Worm (Caenorhabditis elegans) whole organism, dauer: Measurements from ENCODE around the gene F16G10.13.

Source experiments
- unc-62 ChIP-seq: sonication (generic microtip); optimal IDR thresholded peaks from 2 replicates; lab custom pipeline; 2017; ENCODE audit warnings: missing biosample characterization, missing genetic modification reagents, missing genetic modification characterization

Gene F16G10.13

ce11 chrII:2412649-2413048 lies 16.9 kb upstream of the F16G10.13 start, which contains the start of gene fbxa-182:
Gene fbxa-182, minus strand, starts transcription at chrII:2412749.
- no peak for TF ChIP-seq unc-62 (GFP tag; lab: Kevin White, UChicago)

ce11 chrII:2411555-2411954 lies 15.8 kb upstream of the F16G10.13 start:
- no peak for TF ChIP-seq unc-62 (GFP tag; lab: Kevin White, UChicago)

- no peak for TF ChIP-seq unc-62 (GFP tag; lab: Kevin White, UChicago)
Measured at ce11 chrII:2411093-2411492, 15.3 kb upstream of the F16G10.13 start.

- TF ChIP-seq unc-62 (GFP tag; lab: Kevin White, UChicago): no peak
Measured at ce11 chrII:2403984-2404383, 8.2 kb upstream of the F16G10.13 start, which contains the start of gene F16G10.1. Gene F16G10.1, plus strand, starts transcription at chrII:2404284.

- TF ChIP-seq unc-62 (GFP tag; lab: Kevin White, UChicago): no peak
Measured at ce11 chrII:2399810-2400209, 4.0 kb upstream of the F16G10.13 start.

- no peak for TF ChIP-seq unc-62 (GFP tag; lab: Kevin White, UChicago)
Measured at ce11 chrII:2398884-2399283, 3.1 kb upstream of the F16G10.13 start, which contains the start of gene F16G10.14. Gene F16G10.14, minus strand, starts transcription at chrII:2398984.

- TF ChIP-seq unc-62 (GFP tag; lab: Kevin White, UChicago): no peak
Measured at ce11 chrII:2393821-2394220, 1.9 kb downstream of the F16G10.13 start, which contains the start of gene F16G10.11. Gene F16G10.11, minus strand, starts transcription at chrII:2393921.

- no peak for TF ChIP-seq unc-62 (GFP tag; lab: Kevin White, UChicago)
Measured at ce11 chrII:2390884-2391283, 4.9 kb downstream of the F16G10.13 start, which contains the start of gene F16G10.10. Gene F16G10.10, minus strand, starts transcription at chrII:2390984.

ce11 chrII:2385495-2385894 lies 10.3 kb downstream of the F16G10.13 start, which contains the start of gene F16G10.9:
Gene F16G10.9, minus strand, starts transcription at chrII:2385595.
- no peak for TF ChIP-seq unc-62 (GFP tag; lab: Kevin White, UChicago)

- TF ChIP-seq unc-62 (GFP tag; lab: Kevin White, UChicago): no peak
Measured at ce11 chrII:2383334-2383733, 12.4 kb downstream of the F16G10.13 start, which contains the start of gene F16G10.8. Gene F16G10.8, minus strand, starts transcription at chrII:2383434.

- no peak for TF ChIP-seq unc-62 (GFP tag; lab: Kevin White, UChicago)
Measured at ce11 chrII:2380174-2380573, 15.6 kb downstream of the F16G10.13 start, which contains the start of gene F16G10.7. Gene F16G10.7, minus strand, starts transcription at chrII:2380274.

ce11 chrII:2379673-2380072 lies 16.1 kb downstream of the F16G10.13 start:
- TF ChIP-seq unc-62 (GFP tag; lab: Kevin White, UChicago): no peak

ce11 chrII:2378465-2379009 lies 17.2 kb downstream of the F16G10.13 start:
- no peak for TF ChIP-seq unc-62 (GFP tag; lab: Kevin White, UChicago)

ce11 chrII:2377751-2378150 lies 18.0 kb downstream of the F16G10.13 start, which contains the start of gene F16G10.6:
Gene F16G10.6, minus strand, starts transcription at chrII:2377851.
- TF ChIP-seq unc-62 (GFP tag; lab: Kevin White, UChicago): no peak

ce11 chrII:2374973-2375372 lies 20.8 kb downstream of the F16G10.13 start, which contains the start of gene F16G10.2:
Gene F16G10.2, plus strand, starts transcription at chrII:2375273.
- no peak for TF ChIP-seq unc-62 (GFP tag; lab: Kevin White, UChicago)

- no peak for TF ChIP-seq unc-62 (GFP tag; lab: Kevin White, UChicago)
Measured at ce11 chrII:2372090-2372489, 23.7 kb downstream of the F16G10.13 start, which contains the start of gene F16G10.3. Gene F16G10.3, plus strand, starts transcription at chrII:2372390.

ce11 chrII:2368956-2369355 lies 26.8 kb downstream of the F16G10.13 start, which contains the start of gene hpo-25:
Gene hpo-25, plus strand, starts transcription at chrII:2369256.
- TF ChIP-seq unc-62 (GFP tag; lab: Kevin White, UChicago): no peak
